Worm (Caenorhabditis elegans) whole organism, L4/young adult: ENCODE results near the gene R03G8.1.

ENCODE experiments used
- W03F9.2 ChIP-seq: fragments of 150-350 bp; optimal IDR thresholded peaks from 2 replicates; lab custom pipeline; 2014; ENCODE audit warnings: missing biosample characterization, missing genetic modification characterization
- dao-5 ChIP-seq: sonication (generic microtip); optimal IDR thresholded peaks from 2 replicates; lab custom pipeline; 2016; ENCODE audit warnings: missing genotype, missing genetic modification characterization, moderate library complexity, missing compliant biosample characterization
- him-1 ChIP-seq: sonication (generic microtip); optimal IDR thresholded peaks from 2 replicates; lab custom pipeline; 2016; ENCODE audit warnings: missing genotype, missing genetic modification reagents, missing genetic modification characterization, missing compliant biosample characterization

ce11 chrX:13088539-13088938 is 4.2 kb downstream of the R03G8.1 start:
- TF ChIP-seq W03F9.2 (no peak), him-1 (no peak), dao-5 (tag; lab: Kevin White, UChicago) (no peak)
